Worm (Caenorhabditis elegans): ENCODE data around the gene ins-31.
"Not testable (repeated sequence)": the region's sequence is repeated elsewhere in the genome, so short reads cannot be mapped to it uniquely, and the experiment has no call there.

The ins-31 gene

DNA sequence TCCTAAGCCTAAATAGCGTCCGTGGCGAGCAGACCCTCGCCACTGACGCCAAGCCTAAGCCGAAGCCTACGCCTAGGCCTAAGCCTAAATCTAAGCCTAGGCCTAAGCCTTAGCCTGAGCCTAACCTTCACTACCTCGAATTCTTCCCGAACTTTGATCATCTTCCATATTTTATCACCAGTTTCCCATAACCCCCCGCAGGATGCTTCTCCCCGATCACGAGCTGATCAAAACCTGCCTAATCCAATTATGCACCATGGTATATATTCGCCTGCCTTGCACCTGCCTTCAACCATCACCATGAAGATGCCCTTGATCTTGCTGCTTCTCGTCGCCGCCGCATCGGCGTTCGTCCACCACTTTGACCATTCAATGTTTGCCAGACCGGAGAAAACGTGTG is at the start of gene ins-31:
Gene ins-31 (plus strand): TSS at position 301 of the 400 bp plus-strand sequence.
- not testable (repeated sequence) for TF ChIP-seq nhr-41, tra-1, hmg-1.1 (GFP tag; IDR thresholded peaks at IDR 0.05)

ce11 chrII:3078496-3078895 is 48.3 kb upstream of the ins-31 start, which contains the start of gene copb-1:
copb-1 (plus strand) TSS chrII:3078796.
- TF ChIP-seq Y75B8A.6 (GFP tag; IDR thresholded peaks at IDR 0.05), result 0 out of 2 replicates have a peak, but pooled peaks have one; percentile 42
- TF ChIP-seq ZK337.2 (GFP tag; IDR thresholded peaks at IDR 0.05), result no peak

- TF ChIP-seq lsy-2 (tag; optimal IDR thresholded peaks at IDR 0.05), result no peak
- TF ChIP-seq daf-16 (GFP tag; optimal IDR thresholded peaks at IDR 0.05), result no peak
- TF ChIP-seq daf-16 (tag; optimal IDR thresholded peaks at IDR 0.05), result no peak
- peak; percentile 51 for TF ChIP-seq set-16 (GFP tag; IDR thresholded peaks at IDR 0.05)
Measured at ce11 chrII:3087134-3087533, 39.7 kb upstream of the ins-31 start.

ce11 chrII:3091268-3091667 is 35.6 kb upstream of the ins-31 start, which contains the start of gene srg-21:
srg-21 (minus strand) TSS chrII:3091368.
- TF ChIP-seq unc-39 (tag; optimal IDR thresholded peaks at IDR 0.05) (no peak), saeg-2 (GFP tag; IDR thresholded peaks at IDR 0.05) (no peak), rbr-2 (tag; optimal IDR thresholded peaks at IDR 0.05) (no peak), nhr-41 (GFP tag; IDR thresholded peaks at IDR 0.05) (no peak), fos-1 (tag; optimal IDR thresholded peaks at IDR 0.05) (no peak)

- no peak for TF ChIP-seq Y75B8A.6 (GFP tag; IDR thresholded peaks at IDR 0.05)
- TF ChIP-seq zip-11 (GFP tag; IDR thresholded peaks at IDR 0.05), result no peak
Measured at ce11 chrII:3093352-3093751, 33.5 kb upstream of the ins-31 start, which contains the start of gene srg-22. srg-22 (minus strand) TSS chrII:3093452.

ce11 chrII:3096060-3096459 is 30.8 kb upstream of the ins-31 start, which contains the start of gene srg-23:
srg-23 (minus strand) TSS chrII:3096160.
- TF ChIP-seq hif-1 (tag; optimal IDR thresholded peaks at IDR 0.05), result no peak
- TF ChIP-seq T20F7.1 (GFP tag; optimal IDR thresholded peaks at IDR 0.05), result no peak
- TF ChIP-seq mep-1 (tag; optimal IDR thresholded peaks at IDR 0.05), result no peak
- no peak for TF ChIP-seq mdt-29 (GFP tag; IDR thresholded peaks at IDR 0.05)
- TF ChIP-seq lir-3 (tag; optimal IDR thresholded peaks at IDR 0.05), result no peak
- TF ChIP-seq ztf-7 (tag; optimal IDR thresholded peaks at IDR 0.05), result no peak
- no peak for TF ChIP-seq egl-43 (GFP tag; IDR thresholded peaks at IDR 0.05)
- no peak for TF ChIP-seq daf-8 (GFP tag; IDR thresholded peaks at IDR 0.05)
- TF ChIP-seq egl-27 (tag; optimal IDR thresholded peaks at IDR 0.05), result no peak
- no peak for TF ChIP-seq snpc-4 (tag; optimal IDR thresholded peaks at IDR 0.05)
- TF ChIP-seq zip-11 (GFP tag; IDR thresholded peaks at IDR 0.05), result no peak
- TF ChIP-seq nhr-6 (tag; optimal IDR thresholded peaks at IDR 0.05), result no peak
- TF ChIP-seq ZK546.5 (tag; optimal IDR thresholded peaks at IDR 0.05), result no peak

DNA sequence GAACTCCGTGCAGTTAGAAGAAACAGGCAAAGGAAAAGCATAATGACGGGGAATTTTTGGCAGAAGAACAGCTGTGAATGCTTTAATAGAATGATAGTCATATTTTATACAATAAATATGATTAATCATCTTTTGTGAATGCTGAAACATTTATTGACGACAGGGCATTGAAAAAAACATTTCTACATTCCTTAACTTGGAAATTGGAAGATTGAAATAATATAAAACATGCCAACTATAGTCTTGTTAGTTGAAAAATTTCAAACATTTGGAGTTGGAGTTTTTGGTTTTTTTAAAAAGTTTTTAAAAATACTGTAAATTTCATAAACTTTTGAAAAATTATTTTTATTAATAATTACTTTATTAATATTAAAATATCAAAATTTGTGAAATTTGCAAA is 30.0 kb upstream of the ins-31 start, which contains the start of gene Y25C1A.14:
Gene Y25C1A.14 (minus strand): TSS at position 101 of the 400 bp plus-strand sequence.
- TF ChIP-seq dmd-6 (GFP tag; IDR thresholded peaks at IDR 0.05) (no peak), nhr-10 (tag; optimal IDR thresholded peaks at IDR 0.05) (no peak), dmd-8 (GFP tag; IDR thresholded peaks at IDR 0.05) (no peak), nhr-11 (tag; optimal IDR thresholded peaks at IDR 0.05) (no peak), mep-1 (tag; optimal IDR thresholded peaks at IDR 0.05) (no peak), ceh-32 (tag; optimal IDR thresholded peaks at IDR 0.05; ENCODE audit: poor library complexity) (no peak), vab-7 (GFP tag; IDR thresholded peaks at IDR 0.05) (no peak)
